Fruit fly (Drosophila melanogaster): ENCODE results near the gene rtp.
A peak's percentile ranks its signal among the peaks of the same experiment; 100 is the strongest.

Gene rtp

dm6 chr3R:5211901-5212758 lies 25.0 kb downstream of the rtp start (continued):
- TF ChIP-seq CG3163 (GFP tag; optimal IDR thresholded peaks at IDR 0.05) (peak; percentile 56), Adf1 (GFP tag; IDR thresholded peaks at IDR 0.05) (no peak), CG10431 (GFP tag; optimal IDR thresholded peaks at IDR 0.05) (peak; percentile 33), sima (GFP tag; optimal IDR thresholded peaks at IDR 0.05) (no peak), Optix (GFP tag; IDR thresholded peaks at IDR 0.05) (peak; percentile 69; the same call in 2 of the 3 replicates), nerfin-1 (tag; optimal IDR thresholded peaks at IDR 0.05) (peak; percentile 96), CoRest (tag; optimal IDR thresholded peaks at IDR 0.05) (peak; percentile 82), CG9876 (GFP tag; optimal IDR thresholded peaks at IDR 0.05) (peak; percentile 6), CG12071 (GFP tag; optimal IDR thresholded peaks at IDR 0.05) (no peak), Chrac-16 (GFP tag; optimal IDR thresholded peaks at IDR 0.05) (peak; percentile 84), CG31441 (GFP tag; IDR thresholded peaks at IDR 0.05) (peak; percentile 84), org-1 (GFP tag; optimal IDR thresholded peaks at IDR 0.05) (peak; percentile 70), CG16863 (GFP tag; optimal IDR thresholded peaks at IDR 0.05) (peak; percentile 75), cg (GFP tag; optimal IDR thresholded peaks at IDR 0.05) (peak; percentile 32), CG11247 (GFP tag; IDR thresholded peaks at IDR 0.05) (peak; percentile 54), CG17802 (tag; optimal IDR thresholded peaks at IDR 0.05) (peak; percentile 51), luna (GFP tag; optimal IDR thresholded peaks at IDR 0.05) (no peak), Opbp (GFP tag; IDR thresholded peaks at IDR 0.05; ENCODE audit: partially characterized antibody) (no peak), bigmax (GFP tag; optimal IDR thresholded peaks at IDR 0.05) (no peak), hb (GFP tag; IDR thresholded peaks at IDR 0.05; ENCODE audit: partially characterized antibody) (no peak), crp (GFP tag; optimal IDR thresholded peaks at IDR 0.05) (no peak), CG6689 (GFP tag; IDR thresholded peaks at IDR 0.05) (peak; percentile 78), CG7556 (GFP tag; optimal IDR thresholded peaks at IDR 0.05) (peak; percentile 78), Oli (tag; optimal IDR thresholded peaks at IDR 0.05) (peak; percentile 71), Fer1 (GFP tag; optimal IDR thresholded peaks at IDR 0.05) (no peak), CG16815 (GFP tag; optimal IDR thresholded peaks at IDR 0.05) (peak; percentile 90), Fer3 (tag; optimal IDR thresholded peaks at IDR 0.05) (no peak), MTF-1 (GFP tag; optimal IDR thresholded peaks at IDR 0.05; ENCODE audit: borderline replicate concordance) (peak; percentile 29), ap (GFP tag; IDR thresholded peaks at IDR 0.05) (peak; percentile 40; the same call in 1 of the 2 replicates), CG2116 (GFP tag; optimal IDR thresholded peaks at IDR 0.05) (peak; percentile 30), B-H2 (GFP tag; optimal IDR thresholded peaks at IDR 0.05) (no peak), tll (GFP tag; optimal IDR thresholded peaks at IDR 0.05) (peak in 1 of 2 experiments; percentile 44), ab (GFP tag; optimal IDR thresholded peaks at IDR 0.05) (peak; percentile 59), Lpt (GFP tag; optimal IDR thresholded peaks at IDR 0.05) (peak; percentile 5), CG16813 (GFP tag; IDR thresholded peaks at IDR 0.05; ENCODE audit: partially characterized antibody) (no peak), esg (GFP tag; conservative IDR thresholded peaks at IDR 0.05) (0 out of 2 replicates have a peak, but pooled peaks have one; percentile 21), bcd (GFP tag; optimal IDR thresholded peaks at IDR 0.05) (peak; percentile 37), Ssrp (tag; optimal IDR thresholded peaks at IDR 0.05) (peak; percentile 79), CG6683 (GFP tag; optimal IDR thresholded peaks at IDR 0.05) (no peak), CG11085 (GFP tag; IDR thresholded peaks at IDR 0.05) (no peak), stc (GFP tag; IDR thresholded peaks at IDR 0.05) (no peak), insv (GFP tag; optimal IDR thresholded peaks at IDR 0.05) (peak in 1 of 2 experiments; percentile 48), Hr3 (GFP tag; optimal IDR thresholded peaks at IDR 0.05) (peak; percentile 74), CG3726 (GFP tag; IDR thresholded peaks at IDR 0.05) (no peak), sd (tag; optimal IDR thresholded peaks at IDR 0.05) (peak; percentile 5), CG12104 (GFP tag; optimal IDR thresholded peaks at IDR 0.05) (peak; percentile 37), dmrt99B (tag; optimal IDR thresholded peaks at IDR 0.05) (peak; percentile 52), Sin3A (optimal IDR thresholded peaks at IDR 0.05) (no peak)
